Worm (Caenorhabditis elegans): ENCODE measurements around the gene aqp-5.

aqp-5 gene

DNA sequence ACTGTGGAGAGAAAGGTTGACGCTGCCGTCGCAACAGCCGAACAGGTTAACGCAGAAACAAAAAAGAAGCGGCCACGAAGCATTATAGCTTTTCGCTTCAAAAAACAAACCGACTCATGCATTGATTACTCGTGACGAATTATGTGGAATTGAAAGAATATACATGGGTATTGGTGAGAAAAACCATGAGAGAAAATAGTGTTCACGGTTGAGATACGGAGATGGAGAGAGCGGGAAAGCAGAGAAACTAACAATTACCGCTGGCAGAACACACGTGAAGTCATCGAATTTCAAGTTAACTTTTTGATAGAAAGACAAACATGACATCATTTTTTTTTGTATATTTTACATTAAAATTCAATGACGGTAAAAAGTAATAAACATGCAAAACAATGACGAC, 43.8 kb downstream of the aqp-5 start (continued):
- TF ChIP-seq C17E4.6 (GFP tag; IDR thresholded peaks at IDR 0.05) (no peak), atf-7 (tag; optimal IDR thresholded peaks at IDR 0.05) (peak; percentile 39), ztf-25 (GFP tag; IDR thresholded peaks at IDR 0.05) (no peak), lin-35 (GFP tag; optimal IDR thresholded peaks at IDR 0.05) (no peak), sptf-2 (GFP tag; optimal IDR thresholded peaks at IDR 0.05) (no peak), hmg-1.2 (GFP tag; IDR thresholded peaks at IDR 0.05) (peak; percentile 49; the same call in 1 of the 2 replicates), zim-3 (tag; optimal IDR thresholded peaks at IDR 0.05) (no peak), sdz-38 (tag; optimal IDR thresholded peaks at IDR 0.05) (no peak), snpc-1.3 (tag; optimal IDR thresholded peaks at IDR 0.05; ENCODE audit: insufficient read depth) (no peak), let-607 (tag; optimal IDR thresholded peaks at IDR 0.05) (no peak), dpff-1 (tag; optimal IDR thresholded peaks at IDR 0.05) (no peak), let-526 (GFP tag; IDR thresholded peaks at IDR 0.05) (no peak), attf-3 (GFP tag; conservative IDR thresholded peaks at IDR 0.05) (no peak), lin-40 (tag; optimal IDR thresholded peaks at IDR 0.05) (no peak), snpc-3.4 (tag; optimal IDR thresholded peaks at IDR 0.05) (no peak), F55B11.4 (tag; optimal IDR thresholded peaks at IDR 0.05; ENCODE audit: borderline replicate concordance, insufficient read depth) (no peak), nhr-90 (tag; optimal IDR thresholded peaks at IDR 0.05) (no peak), fkh-3 (tag; optimal IDR thresholded peaks at IDR 0.05) (no peak), ceh-100 (GFP tag; IDR thresholded peaks at IDR 0.05) (no peak), mcd-1 (GFP tag; IDR thresholded peaks at IDR 0.05) (peak; percentile 27; the same call in 1 of the 2 replicates), unc-62 (GFP tag; optimal IDR thresholded peaks at IDR 0.05) (no peak), snpc-4 (GFP tag; optimal IDR thresholded peaks at IDR 0.05) (no peak), snpc-4 (tag; optimal IDR thresholded peaks at IDR 0.05) (no peak), nfyb-1 (GFP tag; IDR thresholded peaks at IDR 0.05) (0 out of 2 replicates have a peak, but pooled peaks have one; percentile 49), ztf-18 (tag; optimal IDR thresholded peaks at IDR 0.05) (peak; percentile 34), Y67H2A.10 (GFP tag; conservative IDR thresholded peaks at IDR 0.05) (no peak), B0019.2 (GFP tag; conservative IDR thresholded peaks at IDR 0.05) (no peak), rcor-1 (GFP tag; IDR thresholded peaks at IDR 0.05) (no peak), Y53F4B.3 (GFP tag; IDR thresholded peaks at IDR 0.05) (no peak), ets-4 (GFP tag; optimal IDR thresholded peaks at IDR 0.05) (no peak), F52B5.7 (tag; optimal IDR thresholded peaks at IDR 0.05) (no peak), lin-26 (GFP tag; IDR thresholded peaks at IDR 0.05) (no peak), ZK185.1 (tag; optimal IDR thresholded peaks at IDR 0.05; ENCODE audit: poor library complexity, severe bottlenecking) (no peak), chd-7 (tag; optimal IDR thresholded peaks at IDR 0.05) (no peak), aptf-2 (GFP tag; conservative IDR thresholded peaks at IDR 0.05) (no peak), mxl-1 (tag; optimal IDR thresholded peaks at IDR 0.05) (no peak), madf-10 (tag; optimal IDR thresholded peaks at IDR 0.05) (no peak), athp-1 (tag; optimal IDR thresholded peaks at IDR 0.05) (no peak), F10E7.11 (tag; optimal IDR thresholded peaks at IDR 0.05) (no peak), ceh-79 (tag; optimal IDR thresholded peaks at IDR 0.05) (no peak), ceh-91 (GFP tag; IDR thresholded peaks at IDR 0.05) (no peak)
